Worm (Caenorhabditis elegans) whole organism, L2 larva: ENCODE data around the gene Y43B11AR.3.

ENCODE experiments used
- elt-3 ChIP-seq: sonication (generic microtip); optimal IDR thresholded peaks from 2 replicates; lab custom pipeline; 2017; ENCODE audit warnings: missing biosample characterization, missing genetic modification characterization
- nhr-12 ChIP-seq: fragments of 150-350 bp; optimal IDR thresholded peaks from 2 replicates; lab custom pipeline; 2014; ENCODE audit warnings: missing biosample characterization, missing genetic modification characterization
- unc-39 ChIP-seq: fragments of 150-350 bp; optimal IDR thresholded peaks from 2 replicates; lab custom pipeline; 2014; ENCODE audit warnings: missing biosample characterization, missing genetic modification characterization

ce11 chrIV:7075063-7075462, 8.5 kb downstream of the Y43B11AR.3 start, which contains the start of gene srg-50:
- no peak for TF ChIP-seq elt-3 (tag; lab: Kevin White, UChicago)
- no peak for TF ChIP-seq nhr-12 (tag; lab: Kevin White, UChicago)
- TF ChIP-seq unc-39 (tag; lab: Kevin White, UChicago) = no peak
